Worm (Caenorhabditis elegans) whole organism, young adult: ENCODE measurements around the gene F53B1.8.
A peak's percentile ranks its signal among the peaks of the same experiment; 100 is the strongest.

Source experiments
- B0035.1 ChIP-seq: sonication (generic microtip); optimal IDR thresholded peaks from 2 replicates; lab custom pipeline; 2016; ENCODE audit warnings: missing genetic modification characterization, mild to moderate bottlenecking, missing compliant biosample characterization, missing genotype, missing genetic modification reagents
- Y53F4B.3 ChIP-seq: fragments of 200-800 bp; sonication (Bioruptor generic); IDR thresholded peaks from 2 replicates; pipeline ENCODE4 v1.3.6; 2022; ENCODE audit warnings: missing genetic modification reagents, missing genetic modification characterization, missing compliant biosample characterization
- aptf-3 ChIP-seq: fragments of 200-800 bp; sonication (Bioruptor generic); IDR thresholded peaks from 2 replicates; pipeline ENCODE4 v1.3.6; 2022; ENCODE audit warnings: missing genetic modification characterization, missing compliant biosample characterization
- attf-5 ChIP-seq: fragments of 200-800 bp; sonication (Bioruptor generic); optimal IDR thresholded peaks from 2 replicates; lab custom pipeline; 2018; ENCODE audit warnings: mild to moderate bottlenecking, missing genetic modification characterization, missing compliant biosample characterization
- attf-6 ChIP-seq: fragments of 200-800 bp; sonication (Bioruptor generic); IDR thresholded peaks from 2 replicates; pipeline ENCODE4 v1.3.6; 2022; ENCODE audit warnings: missing genetic modification reagents, missing genetic modification characterization, missing compliant biosample characterization
- bed-1 ChIP-seq: fragments of 200-800 bp; sonication (Bioruptor generic); IDR thresholded peaks from 2 replicates; pipeline ENCODE4 v1.3.6; 2022; ENCODE audit warnings: missing genetic modification reagents, missing genetic modification characterization, missing compliant biosample characterization
- ccch-3 ChIP-seq: fragments of 200-800 bp; sonication (Bioruptor generic); optimal IDR thresholded peaks from 2 replicates; lab custom pipeline; 2018; ENCODE audit warnings: mild to moderate bottlenecking, missing genetic modification characterization, missing compliant biosample characterization
- ceh-27 ChIP-seq: fragments of 200-800 bp; sonication (Bioruptor generic); optimal IDR thresholded peaks from 2 replicates; lab custom pipeline; 2018; ENCODE audit warnings: mild to moderate bottlenecking, missing genetic modification characterization, moderate library complexity, missing compliant biosample characterization
- ceh-58 ChIP-seq: fragments of 200-800 bp; sonication (Bioruptor generic); IDR thresholded peaks from 2 replicates; pipeline ENCODE4 v1.3.6; 2022; ENCODE audit warnings: missing genetic modification characterization, missing compliant biosample characterization
- ceh-91 ChIP-seq: fragments of 200-800 bp; sonication (Bioruptor generic); IDR thresholded peaks from 2 replicates; pipeline ENCODE4 v1.3.6; 2022; ENCODE audit warnings: missing genetic modification reagents, missing genetic modification characterization, missing compliant biosample characterization
- die-1 ChIP-seq: sonication (generic microtip); optimal IDR thresholded peaks from 2 replicates; lab custom pipeline; 2016; ENCODE audit warnings: missing genotype, mild to moderate bottlenecking, missing genetic modification characterization, missing compliant biosample characterization
- efl-1 ChIP-seq: fragments of 150-350 bp; optimal IDR thresholded peaks from 2 replicates; lab custom pipeline; 2014; ENCODE audit warnings: missing biosample characterization, missing genetic modification reagents, missing genetic modification characterization
- egl-18 ChIP-seq: fragments of 200-800 bp; sonication (Bioruptor generic); IDR thresholded peaks from 2 replicates; pipeline ENCODE4 v1.3.6; 2022; ENCODE audit warnings: missing genetic modification reagents, missing genetic modification characterization, missing compliant biosample characterization
- egrh-3 ChIP-seq: fragments of 200-800 bp; sonication (Bioruptor generic); IDR thresholded peaks from 2 replicates; pipeline ENCODE4 v1.3.6; 2022; ENCODE audit warnings: missing genetic modification reagents, missing genetic modification characterization, missing compliant biosample characterization
- ekl-4 ChIP-seq: fragments of 200-800 bp; sonication (Bioruptor generic); IDR thresholded peaks from 2 replicates; pipeline ENCODE4 v1.3.6; 2022; ENCODE audit warnings: missing genetic modification reagents, missing genetic modification characterization, missing compliant biosample characterization
- fkh-3 ChIP-seq: sonication (generic microtip); optimal IDR thresholded peaks from 2 replicates; lab custom pipeline; 2016; ENCODE audit warnings: mild to moderate bottlenecking, missing genetic modification characterization, missing compliant biosample characterization
- gei-17 ChIP-seq: fragments of 200-800 bp; sonication (Bioruptor generic); optimal IDR thresholded peaks from 2 replicates; lab custom pipeline; 2018; ENCODE audit warnings: mild to moderate bottlenecking, missing genetic modification characterization, missing compliant biosample characterization
- hmg-20 ChIP-seq: fragments of 200-800 bp; sonication (Bioruptor generic); IDR thresholded peaks from 2 replicates; pipeline ENCODE4 v1.3.6; 2022; ENCODE audit warnings: missing genetic modification reagents, missing genetic modification characterization, missing compliant biosample characterization
- lag-1 ChIP-seq: fragments of 200-800 bp; sonication (Bioruptor generic); IDR thresholded peaks from 2 replicates; pipeline ENCODE4 v1.3.6; 2022; ENCODE audit warnings: missing genetic modification reagents, missing genetic modification characterization, missing compliant biosample characterization
- lin-40 ChIP-seq: sonication (generic microtip); optimal IDR thresholded peaks from 2 replicates; lab custom pipeline; 2016; ENCODE audit warnings: missing genetic modification characterization, mild to moderate bottlenecking, missing compliant biosample characterization, missing genotype, missing genetic modification reagents
- nfya-1 ChIP-seq: sonication (generic microtip); optimal IDR thresholded peaks from 2 replicates; lab custom pipeline; 2017; ENCODE audit warnings: antibody characterized with exemption, missing compliant biosample characterization, missing genetic modification characterization, borderline replicate concordance; ENCODE audit not compliant: insufficient read depth
- nhr-80 ChIP-seq: sonication (generic microtip); optimal IDR thresholded peaks from 2 replicates; lab custom pipeline; 2016; ENCODE audit warnings: missing genetic modification characterization, missing compliant biosample characterization
- nhr-90 ChIP-seq: sonication (generic microtip); optimal IDR thresholded peaks from 2 replicates; lab custom pipeline; 2016; ENCODE audit warnings: missing genotype, mild to moderate bottlenecking, missing genetic modification characterization, missing compliant biosample characterization
- pbrm-1 ChIP-seq: fragments of 200-800 bp; sonication (Bioruptor generic); IDR thresholded peaks from 2 replicates; pipeline ENCODE4 v1.3.6; 2022; ENCODE audit warnings: missing genetic modification reagents, missing genetic modification characterization, missing compliant biosample characterization
- rec-8 ChIP-seq, 2 experiments: sonication (generic microtip); optimal IDR thresholded peaks; 2 replicates each; lab custom pipeline; 2016; ENCODE audit warnings: mild to moderate bottlenecking in 2 of 2, missing genetic modification characterization in 2 of 2, missing genetic modification reagents in 2 of 2, missing genotype in 2 of 2, missing biosample characterization in 1 of 2, missing compliant biosample characterization in 1 of 2, moderate library complexity in 1 of 2
- snpc-1.1 ChIP-seq: sonication (generic microtip); optimal IDR thresholded peaks from 2 replicates; lab custom pipeline; 2017; ENCODE audit warnings: missing genetic modification characterization, mild to moderate bottlenecking, missing compliant biosample characterization, antibody characterized with exemption, moderate library complexity, missing genotype, missing genetic modification reagents; ENCODE audit not compliant: insufficient read depth
- snpc-4 ChIP-seq, 5 experiments: fragments of 150-350 bp in 1 of 5; sonication (generic microtip) in 4 of 5; optimal IDR thresholded peaks; 2 replicates each; lab custom pipeline; 2014 to 2018; ENCODE audit warnings: missing genetic modification characterization in 5 of 5, missing biosample characterization in 3 of 5, antibody characterized with exemption in 2 of 5, mild to moderate bottlenecking in 2 of 5, missing compliant biosample characterization in 2 of 5, missing genotype in 2 of 5, moderate library complexity in 2 of 5, missing genetic modification reagents in 1 of 5
- sptf-2 ChIP-seq: fragments of 200-800 bp; sonication (Bioruptor generic); optimal IDR thresholded peaks from 2 replicates; lab custom pipeline; 2018; ENCODE audit warnings: mild to moderate bottlenecking, missing genetic modification characterization, missing compliant biosample characterization
- tbp1 ChIP-seq: fragments of 200-800 bp; sonication (Bioruptor generic); optimal IDR thresholded peaks from 2 replicates; lab custom pipeline; 2018; ENCODE audit warnings: mild to moderate bottlenecking, missing genetic modification characterization, missing compliant biosample characterization
- unc-62 ChIP-seq: fragments of 150-350 bp; optimal IDR thresholded peaks from 2 replicates; lab custom pipeline; 2014; ENCODE audit warnings: missing biosample characterization, missing genetic modification reagents, missing genetic modification characterization
- zfh-2 ChIP-seq: fragments of 200-800 bp; sonication (Bioruptor generic); conservative IDR thresholded peaks from 2 replicates; pipeline ENCODE4 v1.3.6; 2022; ENCODE audit warnings: missing genetic modification reagents, missing genetic modification characterization, missing compliant biosample characterization
- ztf-28 ChIP-seq: fragments of 200-800 bp; sonication (Bioruptor generic); IDR thresholded peaks from 2 replicates; pipeline ENCODE4 v1.3.6; 2022; ENCODE audit warnings: missing genetic modification reagents, missing genetic modification characterization, missing compliant biosample characterization
- ztf-3 ChIP-seq: fragments of 200-800 bp; sonication (Bioruptor generic); optimal IDR thresholded peaks from 2 replicates; lab custom pipeline; 2018; ENCODE audit warnings: mild to moderate bottlenecking, missing genetic modification characterization, missing compliant biosample characterization

The F53B1.8 gene

ce11 chrX:2130141-2130540, at the start of gene F53B1.8:
Gene F53B1.8, minus strand, starts transcription at chrX:2130241.
- TF ChIP-seq aptf-3 (no peak), efl-1 (no peak), snpc-4 (GFP tag; optimal IDR thresholded peaks at IDR 0.05; lab: Kevin White, UChicago) (no peak), snpc-4 (tag; optimal IDR thresholded peaks at IDR 0.05; lab: Kevin White, UChicago) (no peak), nhr-90 (no peak), gei-17 (GFP tag; lab: Kevin White, UChicago) (no peak), B0035.1 (tag; lab: Kevin White, UChicago) (no peak), bed-1 (no peak), attf-5 (GFP tag; lab: Kevin White, UChicago) (no peak), nhr-80 (tag; lab: Kevin White, UChicago) (no peak), unc-62 (GFP tag; lab: Kevin White, UChicago) (no peak), hmg-20 (GFP tag; lab: Robert Waterston, UW) (no peak), ccch-3 (no peak), ztf-28 (GFP tag; lab: Robert Waterston, UW) (no peak), ceh-58 (no peak), egrh-3 (no peak), ztf-3 (no peak), ceh-27 (no peak), tbp1 (GFP tag; lab: Kevin White, UChicago) (no peak), egl-18 (GFP tag; lab: Robert Waterston, UW) (no peak), ekl-4 (GFP tag; lab: Robert Waterston, UW) (no peak)

ce11 chrX:2178410-2178944, 48.4 kb upstream of the F53B1.8 start:
- no peak for TF ChIP-seq lin-40 (tag; lab: Kevin White, UChicago)
- peak; percentile 57 for TF ChIP-seq nhr-80 (tag; lab: Kevin White, UChicago)
- TF ChIP-seq rec-8 (tag; optimal IDR thresholded peaks at IDR 0.05; lab: Kevin White, UChicago) = no peak

- TF ChIP-seq attf-6 (GFP tag; lab: Robert Waterston, UW) = no peak
- no peak for TF ChIP-seq lag-1 (GFP tag; lab: Robert Waterston, UW)
- TF ChIP-seq nfya-1 (tag; lab: Kevin White, UChicago) = no peak
- no peak for TF ChIP-seq die-1
- TF ChIP-seq ztf-3 = no peak
- TF ChIP-seq sptf-2 (GFP tag; lab: Kevin White, UChicago) = no peak
Measured at ce11 chrX:2177731-2178326, 47.8 kb upstream of the F53B1.8 start.

ce11 chrX:2176361-2176880, 46.4 kb upstream of the F53B1.8 start, which contains the start of gene F48B9.8:
Gene F48B9.8, minus strand, starts transcription at chrX:2176411.
- TF ChIP-seq fkh-3 (tag; lab: Kevin White, UChicago) (no peak), ceh-91 (no peak), pbrm-1 (GFP tag; lab: Robert Waterston, UW) (no peak), Y53F4B.3 (GFP tag; lab: Robert Waterston, UW) (no peak), zfh-2 (GFP tag; lab: Robert Waterston, UW) (no peak), B0035.1 (tag; lab: Kevin White, UChicago) (no peak), snpc-1.1 (tag; lab: Kevin White, UChicago) (no peak)
